Worm (Caenorhabditis elegans): ENCODE measurements around the gene twk-16.

twk-16 gene

DNA sequence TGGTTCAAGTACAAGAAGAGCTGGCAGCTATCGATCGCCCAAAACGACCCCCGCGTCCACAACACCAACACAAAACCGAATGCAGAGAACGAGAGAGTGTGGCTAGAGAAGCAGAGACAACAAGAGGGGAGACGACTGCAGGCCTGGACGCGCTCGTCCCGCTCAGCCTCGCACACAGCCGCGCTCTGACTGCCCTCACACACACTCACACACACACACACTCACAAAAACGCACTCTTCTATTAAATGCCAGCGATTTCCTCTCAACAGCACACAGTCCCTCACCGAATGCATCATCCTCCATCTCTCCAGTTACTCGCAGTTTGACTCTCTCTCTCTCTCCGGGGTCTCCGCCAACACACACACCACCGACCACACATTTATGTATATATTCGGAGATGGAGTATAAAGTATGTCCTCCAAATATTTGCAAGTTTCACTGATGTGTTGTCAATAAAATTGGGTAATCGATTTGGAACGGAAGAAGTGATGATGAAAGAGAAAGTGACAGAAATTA is 46.8 kb downstream of the twk-16 start (continued):
- TF ChIP-seq madf-9 (GFP tag; conservative IDR thresholded peaks at IDR 0.05) (peak; percentile 90), F37D6.2 (tag; optimal IDR thresholded peaks at IDR 0.05) (peak; percentile 76), sdz-12 (GFP tag; optimal IDR thresholded peaks at IDR 0.05) (no peak), zfp-3 (GFP tag; conservative IDR thresholded peaks at IDR 0.05) (peak; percentile 54; the same call in 1 of the 2 replicates), F44E2.7 (GFP tag; IDR thresholded peaks at IDR 0.05) (0 out of 2 replicates have a peak, but pooled peaks have one; percentile 3), mep-1 (tag; optimal IDR thresholded peaks at IDR 0.05) (peak; percentile 98), daf-8 (GFP tag; IDR thresholded peaks at IDR 0.05) (no peak), unc-130 (GFP tag; optimal IDR thresholded peaks at IDR 0.05) (no peak), mxl-3 (GFP tag; optimal IDR thresholded peaks at IDR 0.05) (peak; percentile 92), lir-3 (tag; optimal IDR thresholded peaks at IDR 0.05) (peak; percentile 57), unc-39 (tag; optimal IDR thresholded peaks at IDR 0.05) (peak; percentile 65), lin-39 (tag; optimal IDR thresholded peaks at IDR 0.05) (no peak), fos-1 (tag; optimal IDR thresholded peaks at IDR 0.05) (no peak), duxl-1 (tag; optimal IDR thresholded peaks at IDR 0.05; ENCODE audit: poor library complexity) (peak; percentile 59), pha-4 (GFP tag; IDR thresholded peaks at IDR 0.05) (peak; percentile 81), pha-4 (tag; optimal IDR thresholded peaks at IDR 0.05) (peak; percentile 90), lsy-2 (tag; optimal IDR thresholded peaks at IDR 0.05) (peak; percentile 84 to 85), dmd-9 (GFP tag; IDR thresholded peaks at IDR 0.05) (0 out of 2 replicates have a peak, but pooled peaks have one; percentile 43), ama-1 (optimal IDR thresholded peaks at IDR 0.05) (no peak), zag-1 (tag; optimal IDR thresholded peaks at IDR 0.05) (peak; percentile 66), rbr-2 (tag; optimal IDR thresholded peaks at IDR 0.05) (peak; percentile 97), snpc-4 (tag; optimal IDR thresholded peaks at IDR 0.05) (no peak), hmg-1.1 (GFP tag; IDR thresholded peaks at IDR 0.05) (peak; percentile 99), ceh-82 (tag; optimal IDR thresholded peaks at IDR 0.05) (no peak), lin-13 (GFP tag; optimal IDR thresholded peaks at IDR 0.05) (peak; percentile 92), dpl-1 (GFP tag; optimal IDR thresholded peaks at IDR 0.05) (peak; percentile 41), nhr-102 (tag; optimal IDR thresholded peaks at IDR 0.05) (peak; percentile 83), spr-1 (tag; optimal IDR thresholded peaks at IDR 0.05) (peak; percentile 85), php-3 (GFP tag; IDR thresholded peaks at IDR 0.05) (peak; percentile 17; the same call in 1 of the 2 replicates), egl-27 (tag; optimal IDR thresholded peaks at IDR 0.05) (no peak), dve-1 (tag; optimal IDR thresholded peaks at IDR 0.05; ENCODE audit: insufficient read depth) (peak; percentile 92), spr-3 (GFP tag; optimal IDR thresholded peaks at IDR 0.05) (peak; percentile 36), nhr-111 (GFP tag; optimal IDR thresholded peaks at IDR 0.05) (peak; percentile 28), R02D3.7 (tag; optimal IDR thresholded peaks at IDR 0.05) (no peak), unc-62 (GFP tag; optimal IDR thresholded peaks at IDR 0.05 in 1 of 2) (peak in 1 of 2 experiments; percentile 100), unc-62 (tag; optimal IDR thresholded peaks at IDR 0.05) (no peak), daf-19 (GFP tag; conservative IDR thresholded peaks at IDR 0.05) (no peak), ceh-20 (GFP tag; IDR thresholded peaks at IDR 0.05) (peak; percentile 90), ZK546.5 (tag; optimal IDR thresholded peaks at IDR 0.05) (peak in 1 of 2 experiments; percentile 50), Y48G9A.11 (GFP tag; IDR thresholded peaks at IDR 0.05) (no peak), lim-7 (GFP tag; IDR thresholded peaks at IDR 0.05) (0 out of 2 replicates have a peak, but pooled peaks have one; percentile 39), ceh-28 (tag; optimal IDR thresholded peaks at IDR 0.05) (peak; percentile 60), nhr-6 (tag; optimal IDR thresholded peaks at IDR 0.05) (peak; percentile 83), F49E8.2 (tag; optimal IDR thresholded peaks at IDR 0.05; ENCODE audit: borderline replicate concordance) (no peak), aly-2 (tag; optimal IDR thresholded peaks at IDR 0.05) (no peak), nhr-77 (tag; optimal IDR thresholded peaks at IDR 0.05) (peak; percentile 68), tra-1 (GFP tag; IDR thresholded peaks at IDR 0.05) (peak; percentile 72), zip-11 (GFP tag; IDR thresholded peaks at IDR 0.05) (no peak), T26A8.4 (GFP tag; IDR thresholded peaks at IDR 0.05) (peak; percentile 71), ces-1 (GFP tag; optimal IDR thresholded peaks at IDR 0.05) (peak; percentile 21), lin-1 (GFP tag; IDR thresholded peaks at IDR 0.05) (peak; percentile 25; the same call in 1 of the 2 replicates), jun-1 (tag; optimal IDR thresholded peaks at IDR 0.05) (peak; percentile 39)
